Fruit fly (Drosophila melanogaster) whole organism, prepupa: ENCODE data around the gene Mnn1.

ENCODE experiments used
- Blimp-1 ChIP-seq: fragments of 200-800 bp; sonication (Bioruptor generic); optimal IDR thresholded peaks from 3 replicates; lab custom pipeline; 2017; ENCODE audit warnings: missing biosample characterization, missing genetic modification characterization, mild to moderate bottlenecking, moderate library complexity, missing genetic modification reagents
- CG10669 ChIP-seq: fragments of 200-800 bp; sonication (Bioruptor generic); optimal IDR thresholded peaks from 3 replicates; lab custom pipeline; 2018; ENCODE audit warnings: missing biosample characterization, mild to moderate bottlenecking, missing genetic modification characterization, moderate library complexity
- CG11294 ChIP-seq: fragments of 200-800 bp; sonication (Bioruptor generic); IDR thresholded peaks from 2 replicates; pipeline ENCODE4 v1.3.6; 2022; ENCODE audit warnings: missing biosample characterization, missing genetic modification characterization
- CG11902 ChIP-seq: fragments of 200-800 bp; sonication (Bioruptor generic); optimal IDR thresholded peaks from 3 replicates; lab custom pipeline; 2016; ENCODE audit warnings: missing biosample characterization, missing genetic modification characterization
- CG16779 ChIP-seq: fragments of 200-800 bp; sonication (Bioruptor generic); optimal IDR thresholded peaks from 3 replicates; lab custom pipeline; 2017; ENCODE audit warnings: missing biosample characterization, mild to moderate bottlenecking, missing genetic modification characterization
- CG31627 ChIP-seq: fragments of 200-800 bp; sonication (Bioruptor generic); optimal IDR thresholded peaks from 3 replicates; lab custom pipeline; 2016; ENCODE audit warnings: missing biosample characterization, missing genetic modification characterization
- CG3919 ChIP-seq: fragments of 200-800 bp; sonication (Bioruptor generic); optimal IDR thresholded peaks from 3 replicates; lab custom pipeline; 2016; ENCODE audit warnings: missing biosample characterization, missing genetic modification characterization
- Eip78C ChIP-seq: fragments of 200-800 bp; sonication (Bioruptor generic); peaks from one replicate; lab custom pipeline; 2016; ENCODE audit warnings: missing biosample characterization, missing genetic modification characterization
- Smox ChIP-seq: fragments of 200-800 bp; sonication (Bioruptor generic); optimal IDR thresholded peaks from 3 replicates; lab custom pipeline; 2016; ENCODE audit warnings: missing biosample characterization, missing genetic modification characterization
- Sox102F ChIP-seq: fragments of 200-800 bp; sonication (Bioruptor generic); optimal IDR thresholded peaks from 2 replicates; lab custom pipeline; 2016; ENCODE audit warnings: missing biosample characterization, mild to moderate bottlenecking, missing genetic modification characterization
- achi ChIP-seq: fragments of 200-800 bp; sonication (Bioruptor generic); optimal IDR thresholded peaks from 3 replicates; lab custom pipeline; 2016; ENCODE audit warnings: missing biosample characterization, missing genetic modification characterization
- dac ChIP-seq: fragments of 200-800 bp; sonication (Bioruptor generic); optimal IDR thresholded peaks from 2 replicates; lab custom pipeline; 2017; ENCODE audit warnings: missing biosample characterization, mild to moderate bottlenecking, missing genetic modification characterization
- fd85E ChIP-seq: fragments of 200-800 bp; sonication (Bioruptor generic); optimal IDR thresholded peaks from 3 replicates; lab custom pipeline; 2016; ENCODE audit warnings: missing biosample characterization, missing genetic modification characterization
- svp ChIP-seq: fragments of 200-800 bp; sonication (Bioruptor generic); peaks from one replicate; lab custom pipeline; 2016; ENCODE audit warnings: missing biosample characterization, missing genetic modification characterization

- TF ChIP-seq svp (GFP tag; lab: Kevin White, UChicago) = no peak
- TF ChIP-seq CG11294 (GFP tag; lab: Robert Waterston, UW) = no peak
- TF ChIP-seq CG31627 (GFP tag; lab: Kevin White, UChicago) = no peak
- no peak for TF ChIP-seq Smox (GFP tag; lab: Kevin White, UChicago)
- TF ChIP-seq Eip78C (GFP tag; lab: Kevin White, UChicago) = no peak
- no peak for TF ChIP-seq fd85E (GFP tag; lab: Kevin White, UChicago)
- TF ChIP-seq dac (GFP tag; lab: Kevin White, UChicago) = no peak
- no peak for TF ChIP-seq Blimp-1 (GFP tag; lab: Kevin White, UChicago)
- TF ChIP-seq Sox102F (GFP tag; lab: Kevin White, UChicago) = no peak
- no peak for TF ChIP-seq achi (GFP tag; lab: Kevin White, UChicago)
- no peak for TF ChIP-seq CG10669 (GFP tag; lab: Kevin White, UChicago)
- TF ChIP-seq CG16779 (tag; lab: Kevin White, UChicago) = no peak
- TF ChIP-seq CG11902 (GFP tag; lab: Kevin White, UChicago) = no peak
- no peak for TF ChIP-seq CG3919 (GFP tag; lab: Kevin White, UChicago)
Measured at dm6 chr2L:7047703-7048102, 8.4 kb upstream of the Mnn1 start.
